Worm (Caenorhabditis elegans) whole organism, L3 larva: ENCODE results near the gene Y57E12AL.1.

Experiments
- R02D3.7 ChIP-seq: fragments of 150-350 bp; optimal IDR thresholded peaks from 2 replicates; lab custom pipeline; 2014; ENCODE audit warnings: missing biosample characterization, missing genetic modification characterization
- ZK546.5 ChIP-seq: sonication (generic microtip); optimal IDR thresholded peaks from 2 replicates; lab custom pipeline; 2017; ENCODE audit warnings: missing biosample characterization, missing genetic modification characterization
- aly-2 ChIP-seq: fragments of 150-350 bp; optimal IDR thresholded peaks from 2 replicates; lab custom pipeline; 2014; ENCODE audit warnings: missing biosample characterization, missing genetic modification characterization
- ama-1 ChIP-seq: fragments of 150-350 bp; optimal IDR thresholded peaks from 2 replicates; lab custom pipeline; 2018
- ceh-16 ChIP-seq: sonication (generic microtip); optimal IDR thresholded peaks from 2 replicates; lab custom pipeline; 2017; ENCODE audit warnings: missing biosample characterization, missing genetic modification characterization
- ceh-28 ChIP-seq: fragments of 150-350 bp; optimal IDR thresholded peaks from 2 replicates; lab custom pipeline; 2014; ENCODE audit warnings: missing biosample characterization, missing genetic modification reagents, missing genetic modification characterization
- ceh-82 ChIP-seq: fragments of 150-350 bp; optimal IDR thresholded peaks from 2 replicates; lab custom pipeline; 2014; ENCODE audit warnings: missing biosample characterization, missing genetic modification characterization
- ceh-9 ChIP-seq: sonication (generic microtip); optimal IDR thresholded peaks from 2 replicates; lab custom pipeline; 2018; ENCODE audit warnings: missing biosample characterization, missing genetic modification characterization
- daf-12 ChIP-seq: fragments of 150-350 bp; optimal IDR thresholded peaks from 2 replicates; lab custom pipeline; 2014; ENCODE audit warnings: missing biosample characterization, missing genetic modification reagents, missing genetic modification characterization
- egl-27 ChIP-seq: sonication (generic microtip); optimal IDR thresholded peaks from 4 replicates; lab custom pipeline; 2017; ENCODE audit warnings: missing biosample characterization, missing genetic modification reagents, missing genetic modification characterization
- egl-5 ChIP-seq: fragments of 150-350 bp; optimal IDR thresholded peaks from 2 replicates; lab custom pipeline; 2017; ENCODE audit warnings: missing biosample characterization, missing genetic modification reagents, missing genetic modification characterization, inconsistent platforms
- elt-1 ChIP-seq: fragments of 150-350 bp; optimal IDR thresholded peaks from 2 replicates; lab custom pipeline; 2014; ENCODE audit warnings: missing biosample characterization, missing genetic modification characterization
- elt-2 ChIP-seq: sonication (generic microtip); optimal IDR thresholded peaks from 2 replicates; lab custom pipeline; 2016; ENCODE audit warnings: missing genetic modification reagents, mild to moderate bottlenecking, missing genetic modification characterization, missing compliant biosample characterization
- elt-3 ChIP-seq, 3 experiments: fragments of 150-350 bp in 1 of 3; sonication (generic microtip) in 2 of 3; optimal IDR thresholded peaks; 2 replicates in 2 of 3; 4 replicates in 1 of 3; lab custom pipeline; 2014 to 2017; ENCODE audit warnings: missing biosample characterization in 3 of 3, missing genetic modification characterization in 3 of 3
- eor-1 ChIP-seq, 2 experiments: fragments of 150-350 bp; optimal IDR thresholded peaks; 2 replicates each; lab custom pipeline; 2014 to 2018; ENCODE audit warnings: missing biosample characterization in 2 of 2, missing genetic modification characterization in 2 of 2
- fkh-10 ChIP-seq: sonication (generic microtip); optimal IDR thresholded peaks from 2 replicates; lab custom pipeline; 2017; ENCODE audit warnings: missing biosample characterization, missing genetic modification reagents, missing genetic modification characterization
- fkh-2 ChIP-seq: fragments of 150-350 bp; optimal IDR thresholded peaks from 2 replicates; lab custom pipeline; 2014; ENCODE audit warnings: missing biosample characterization, missing genetic modification reagents, missing genetic modification characterization
- fos-1 ChIP-seq: fragments of 150-350 bp; optimal IDR thresholded peaks from 2 replicates; lab custom pipeline; 2014; ENCODE audit warnings: missing biosample characterization, missing genetic modification characterization
- hmg-11 ChIP-seq: sonication (generic microtip); optimal IDR thresholded peaks from 2 replicates; lab custom pipeline; 2016; ENCODE audit warnings: missing genetic modification characterization, missing compliant biosample characterization
- jun-1 ChIP-seq: fragments of 150-350 bp; optimal IDR thresholded peaks from 2 replicates; lab custom pipeline; 2014; ENCODE audit warnings: missing biosample characterization, missing genetic modification reagents, missing genetic modification characterization
- lin-15B ChIP-seq: fragments of 150-350 bp; optimal IDR thresholded peaks from 2 replicates; lab custom pipeline; 2014; ENCODE audit warnings: missing biosample characterization, missing genetic modification characterization
- lin-39 ChIP-seq: fragments of 150-350 bp; optimal IDR thresholded peaks from 2 replicates; lab custom pipeline; 2018; ENCODE audit warnings: missing biosample characterization, missing genetic modification reagents, missing genetic modification characterization
- lsy-12 ChIP-seq: sonication (generic microtip); optimal IDR thresholded peaks from 2 replicates; lab custom pipeline; 2016; ENCODE audit warnings: mild to moderate bottlenecking, missing genetic modification characterization, missing compliant biosample characterization
- mdl-1 ChIP-seq: fragments of 150-350 bp; optimal IDR thresholded peaks from 2 replicates; lab custom pipeline; 2014; ENCODE audit warnings: missing biosample characterization, missing genetic modification characterization
- mml-1 ChIP-seq: fragments of 150-350 bp; sonication (generic microtip); optimal IDR thresholded peaks from 3 replicates; lab custom pipeline; 2014; ENCODE audit warnings: missing biosample characterization, missing genetic modification characterization
- nfya-1 ChIP-seq: sonication (generic microtip); optimal IDR thresholded peaks from 2 replicates; lab custom pipeline; 2017; ENCODE audit warnings: missing genetic modification characterization, mild to moderate bottlenecking, missing compliant biosample characterization, antibody characterized with exemption, moderate library complexity; ENCODE audit not compliant: insufficient read depth
- nhr-11 ChIP-seq: fragments of 150-350 bp; optimal IDR thresholded peaks from 2 replicates; lab custom pipeline; 2014; ENCODE audit warnings: missing biosample characterization, missing genetic modification characterization
- nhr-12 ChIP-seq: fragments of 150-350 bp; optimal IDR thresholded peaks from 2 replicates; lab custom pipeline; 2014; ENCODE audit warnings: missing biosample characterization, missing genetic modification characterization
- nhr-23 ChIP-seq: fragments of 150-350 bp; optimal IDR thresholded peaks from 2 replicates; lab custom pipeline; 2014; ENCODE audit warnings: missing biosample characterization, missing genetic modification reagents, missing genetic modification characterization
- nhr-237 ChIP-seq: fragments of 150-350 bp; optimal IDR thresholded peaks from 2 replicates; lab custom pipeline; 2014; ENCODE audit warnings: missing biosample characterization, missing genetic modification characterization
- nhr-25 ChIP-seq: sonication (generic microtip); optimal IDR thresholded peaks from 2 replicates; lab custom pipeline; 2017; ENCODE audit warnings: missing biosample characterization, missing genetic modification characterization
- nhr-28 ChIP-seq: fragments of 150-350 bp; optimal IDR thresholded peaks from 2 replicates; lab custom pipeline; 2014; ENCODE audit warnings: missing biosample characterization, missing genetic modification characterization
- nhr-43 ChIP-seq: sonication (generic microtip); optimal IDR thresholded peaks from 2 replicates; lab custom pipeline; 2016; ENCODE audit warnings: mild to moderate bottlenecking, missing genetic modification characterization, missing compliant biosample characterization; ENCODE audit not compliant: poor library complexity, severe bottlenecking
- nhr-67 ChIP-seq: fragments of 150-350 bp; optimal IDR thresholded peaks from 2 replicates; lab custom pipeline; 2014; ENCODE audit warnings: missing biosample characterization, missing genetic modification characterization
- nhr-76 ChIP-seq: fragments of 150-350 bp; sonication (generic microtip); optimal IDR thresholded peaks from 5 replicates; lab custom pipeline; 2014; ENCODE audit warnings: missing biosample characterization, missing genetic modification characterization
- nhr-77 ChIP-seq: fragments of 150-350 bp; optimal IDR thresholded peaks from 2 replicates; lab custom pipeline; 2014; ENCODE audit warnings: missing biosample characterization, missing genetic modification characterization
- pha-4 ChIP-seq: fragments of 150-350 bp; optimal IDR thresholded peaks from 2 replicates; lab custom pipeline; 2014; ENCODE audit warnings: missing biosample characterization, missing genetic modification reagents, missing genetic modification characterization
- pqm-1 ChIP-seq: fragments of 150-350 bp; optimal IDR thresholded peaks from 2 replicates; lab custom pipeline; 2017; ENCODE audit warnings: missing biosample characterization, missing genetic modification characterization, inconsistent platforms
- sea-2 ChIP-seq: fragments of 150-350 bp; sonication (generic microtip); optimal IDR thresholded peaks from 4 replicates; lab custom pipeline; 2014; ENCODE audit warnings: missing biosample characterization, missing genetic modification reagents, missing genetic modification characterization
- skn-1 ChIP-seq: fragments of 150-350 bp; optimal IDR thresholded peaks from 2 replicates; lab custom pipeline; 2014; ENCODE audit warnings: missing biosample characterization, missing genetic modification characterization
- snpc-4 ChIP-seq: fragments of 150-350 bp; optimal IDR thresholded peaks from 2 replicates; lab custom pipeline; 2014; ENCODE audit warnings: missing biosample characterization, missing genetic modification characterization
- tbx-2 ChIP-seq: sonication (generic microtip); optimal IDR thresholded peaks from 2 replicates; lab custom pipeline; 2016; ENCODE audit warnings: mild to moderate bottlenecking, missing genetic modification characterization, missing compliant biosample characterization
- unc-39 ChIP-seq: sonication (generic microtip); optimal IDR thresholded peaks from 4 replicates; lab custom pipeline; 2017; ENCODE audit warnings: missing biosample characterization, missing genetic modification characterization
- unc-62 ChIP-seq: fragments of 150-350 bp; sonication (generic microtip); optimal IDR thresholded peaks from 4 replicates; lab custom pipeline; 2014; ENCODE audit warnings: missing biosample characterization, missing genetic modification reagents, missing genetic modification characterization
- zag-1 ChIP-seq: fragments of 150-350 bp; optimal IDR thresholded peaks from 2 replicates; lab custom pipeline; 2014; ENCODE audit warnings: missing biosample characterization, missing genetic modification characterization
- ztf-11 ChIP-seq: fragments of 150-350 bp; optimal IDR thresholded peaks from 2 replicates; lab custom pipeline; 2014; ENCODE audit warnings: missing biosample characterization, missing genetic modification characterization
- ztf-4 ChIP-seq: fragments of 150-350 bp; optimal IDR thresholded peaks from 2 replicates; lab custom pipeline; 2014; ENCODE audit warnings: missing biosample characterization, missing genetic modification characterization

Y57E12AL.1 gene

ce11 chrV:7060396-7060795 is at the start of gene Y57E12AL.1, which contains the start of gene Y57E12AL.6:
Gene Y57E12AL.1, plus strand, starts transcription at chrV:7060530.
Gene Y57E12AL.6, minus strand, starts transcription at chrV:7060470.
- TF ChIP-seq daf-12 (tag; lab: Kevin White, UChicago) (no peak), ceh-82 (tag; lab: Kevin White, UChicago) (no peak), mml-1 (no peak), nhr-28 (tag; lab: Kevin White, UChicago) (no peak), unc-39 (tag; lab: Kevin White, UChicago) (no peak), mdl-1 (tag; lab: Kevin White, UChicago) (no peak), ztf-11 (tag; lab: Kevin White, UChicago) (no peak), R02D3.7 (tag; lab: Kevin White, UChicago) (peak; percentile 35), hmg-11 (peak; percentile 57), egl-5 (peak; percentile 78), nhr-67 (tag; lab: Kevin White, UChicago) (no peak), sea-2 (GFP tag; lab: Kevin White, UChicago) (no peak), ceh-28 (tag; lab: Kevin White, UChicago) (peak; percentile 86), ceh-16 (no peak), nhr-12 (tag; lab: Kevin White, UChicago) (no peak), lin-15B (peak; percentile 70), fkh-10 (GFP tag; lab: Kevin White, UChicago) (no peak), pha-4 (peak; percentile 81), tbx-2 (tag; lab: Kevin White, UChicago) (peak; percentile 50), nhr-11 (tag; lab: Kevin White, UChicago) (no peak), lsy-12 (peak; percentile 52), pqm-1 (peak; percentile 33), aly-2 (tag; lab: Kevin White, UChicago) (no peak), skn-1 (tag; lab: Kevin White, UChicago) (peak; percentile 95), nhr-25 (tag; lab: Kevin White, UChicago) (peak; percentile 90), lin-39 (peak; percentile 58), nhr-76 (no peak), unc-62 (no peak), egl-27 (tag; lab: Kevin White, UChicago) (no peak), elt-3 (tag; optimal IDR thresholded peaks at IDR 0.05; lab: Kevin White, UChicago) (no peak), zag-1 (tag; lab: Kevin White, UChicago) (no peak), nhr-237 (tag; lab: Kevin White, UChicago) (no peak), nhr-23 (tag; lab: Kevin White, UChicago) (peak; percentile 92), nfya-1 (tag; lab: Kevin White, UChicago) (peak; percentile 78), ZK546.5 (tag; lab: Kevin White, UChicago) (no peak), eor-1 (tag; optimal IDR thresholded peaks at IDR 0.05; lab: Kevin White, UChicago) (no peak), nhr-77 (tag; lab: Kevin White, UChicago) (peak; percentile 11), ceh-9 (tag; lab: Kevin White, UChicago) (no peak), snpc-4 (tag; lab: Kevin White, UChicago) (peak; percentile 93), jun-1 (tag; lab: Kevin White, UChicago) (peak; percentile 69), ztf-4 (peak; percentile 26), fos-1 (no peak), fkh-2 (tag; lab: Kevin White, UChicago) (no peak), ama-1 (lab: Kevin White, UChicago) (peak; percentile 31), elt-1 (tag; lab: Kevin White, UChicago) (no peak), elt-2 (tag; lab: Kevin White, UChicago) (peak; percentile 48), nhr-43 (tag; lab: Kevin White, UChicago) (peak; percentile 88)
